Fruit fly (Drosophila melanogaster) whole organism, embryonic: ENCODE results near the gene CG33307.
A peak's percentile ranks its signal among the peaks of the same experiment; 100 is the strongest.

Experiments used
- B-H2 ChIP-seq: fragments of 200-800 bp; sonication (Bioruptor generic); optimal IDR thresholded peaks from 2 replicates; lab custom pipeline; 2018; ENCODE audit warnings: missing biosample characterization, mild to moderate bottlenecking, missing genetic modification characterization
- BtbVII ChIP-seq: fragments of 200-800 bp; sonication (Bioruptor generic); optimal IDR thresholded peaks from 3 replicates; lab custom pipeline; 2017; ENCODE audit warnings: missing biosample characterization, mild to moderate bottlenecking, missing genetic modification characterization
- C15 ChIP-seq: fragments of 200-800 bp; sonication (Bioruptor generic); IDR thresholded peaks from 3 replicates; pipeline ENCODE4 v1.3.6; 2022; ENCODE audit warnings: missing biosample characterization, missing genetic modification characterization
- CG12071 ChIP-seq: fragments of 200-800 bp; sonication (Bioruptor generic); optimal IDR thresholded peaks from 3 replicates; lab custom pipeline; 2018; ENCODE audit warnings: missing biosample characterization, mild to moderate bottlenecking, missing genetic modification characterization
- CG12769 ChIP-seq: fragments of 200-800 bp; sonication (Bioruptor generic); optimal IDR thresholded peaks from 2 replicates; lab custom pipeline; 2019; ENCODE audit warnings: missing biosample characterization, mild to moderate bottlenecking, missing genetic modification characterization, moderate library complexity
- CG13424 ChIP-seq: fragments of 200-800 bp; sonication (Bioruptor generic); optimal IDR thresholded peaks from 2 replicates; lab custom pipeline; 2019; ENCODE audit warnings: missing biosample characterization, mild to moderate bottlenecking, missing genetic modification characterization, moderate library complexity
- CG16863 ChIP-seq: fragments of 200-800 bp; sonication (Bioruptor generic); optimal IDR thresholded peaks from 3 replicates; lab custom pipeline; 2016; ENCODE audit warnings: missing biosample characterization, missing genetic modification characterization
- CG17568 ChIP-seq: fragments of 200-800 bp; sonication (Bioruptor generic); optimal IDR thresholded peaks from 2 replicates; lab custom pipeline; 2018; ENCODE audit warnings: missing biosample characterization, mild to moderate bottlenecking, missing genetic modification characterization, moderate library complexity
- CG2120 ChIP-seq: fragments of 200-800 bp; sonication (Bioruptor generic); optimal IDR thresholded peaks from 3 replicates; lab custom pipeline; 2016; ENCODE audit warnings: missing biosample characterization, missing genetic modification characterization
- CG2202 ChIP-seq: fragments of 200-800 bp; sonication (Bioruptor generic); optimal IDR thresholded peaks from 2 replicates; lab custom pipeline; 2018; ENCODE audit warnings: missing biosample characterization, mild to moderate bottlenecking, missing genetic modification characterization
- CG2712 ChIP-seq: fragments of 200-800 bp; optimal IDR thresholded peaks from 3 replicates; lab custom pipeline; 2019; ENCODE audit warnings: missing biosample characterization, mild to moderate bottlenecking, missing genetic modification characterization, moderate library complexity
- CG3407 ChIP-seq: fragments of 200-800 bp; sonication (Bioruptor generic); optimal IDR thresholded peaks from 2 replicates; lab custom pipeline; 2018; ENCODE audit warnings: missing biosample characterization, mild to moderate bottlenecking, missing genetic modification characterization
- CG8089 ChIP-seq: fragments of 200-800 bp; sonication (Bioruptor generic); optimal IDR thresholded peaks from 3 replicates; lab custom pipeline; 2016; ENCODE audit warnings: missing biosample characterization, missing genetic modification characterization
- CG8290 ChIP-seq, 3 experiments: fragments of 200-800 bp; sonication (Bioruptor generic); optimal IDR thresholded peaks; 2 replicates each; lab custom pipeline; 2016 to 2019; ENCODE audit warnings: missing biosample characterization in 3 of 3, missing genetic modification characterization in 3 of 3, mild to moderate bottlenecking in 2 of 3, moderate library complexity in 1 of 3
- CG9727 ChIP-seq: fragments of 200-800 bp; sonication (Bioruptor generic); optimal IDR thresholded peaks from 3 replicates; lab custom pipeline; 2017; ENCODE audit warnings: missing biosample characterization, mild to moderate bottlenecking, missing genetic modification characterization
- CG9817 ChIP-seq: fragments of 200-800 bp; sonication (Bioruptor generic); optimal IDR thresholded peaks from 2 replicates; lab custom pipeline; 2018; ENCODE audit warnings: missing biosample characterization, mild to moderate bottlenecking, missing genetic modification characterization, moderate library complexity
- CTCF ChIP-seq: fragments of 200-800 bp; sonication (Bioruptor generic); optimal IDR thresholded peaks from 2 replicates; lab custom pipeline; 2017; ENCODE audit warnings: missing biosample characterization, mild to moderate bottlenecking, missing genetic modification characterization, moderate library complexity
- Dek ChIP-seq: fragments of 200-800 bp; sonication (Bioruptor generic); optimal IDR thresholded peaks from 3 replicates; lab custom pipeline; 2019; ENCODE audit warnings: missing biosample characterization, mild to moderate bottlenecking, missing genetic modification characterization, moderate library complexity
- Fer1 ChIP-seq: fragments of 200-800 bp; sonication (Bioruptor generic); optimal IDR thresholded peaks from 2 replicates; lab custom pipeline; 2017; ENCODE audit warnings: missing biosample characterization, mild to moderate bottlenecking, missing genetic modification characterization
- Fer3 ChIP-seq: fragments of 200-800 bp; sonication (Bioruptor generic); optimal IDR thresholded peaks from 2 replicates; lab custom pipeline; 2018; ENCODE audit warnings: missing biosample characterization, mild to moderate bottlenecking, missing genetic modification characterization, moderate library complexity
- Gug ChIP-seq: fragments of 200-800 bp; sonication (Bioruptor generic); IDR thresholded peaks from 4 replicates; pipeline ENCODE4 v1.3.6; 2022; ENCODE audit warnings: missing biosample characterization, missing genetic modification characterization
- HLH4C ChIP-seq: fragments of 200-800 bp; sonication (Bioruptor generic); IDR thresholded peaks from 3 replicates; pipeline ENCODE4 v1.3.6; 2022; ENCODE audit warnings: missing biosample characterization, missing genetic modification characterization; ENCODE audit not compliant: partially characterized antibody
- Hr3 ChIP-seq: fragments of 200-800 bp; sonication (Bioruptor generic); optimal IDR thresholded peaks from 3 replicates; lab custom pipeline; 2016; ENCODE audit warnings: missing biosample characterization, missing genetic modification characterization
- Hr51 ChIP-seq, 2 experiments: fragments of 200-800 bp; sonication (Bioruptor generic); optimal IDR thresholded peaks; 2 replicates in 1 of 2; 3 replicates in 1 of 2; lab custom pipeline; 2016 to 2018; ENCODE audit warnings: missing biosample characterization in 2 of 2, missing genetic modification characterization in 2 of 2, mild to moderate bottlenecking in 1 of 2, moderate library complexity in 1 of 2
- MTF-1 ChIP-seq: fragments of 200-800 bp; sonication (Bioruptor generic); optimal IDR thresholded peaks from 2 replicates; lab custom pipeline; 2018; ENCODE audit warnings: missing biosample characterization, mild to moderate bottlenecking, missing genetic modification characterization, borderline replicate concordance
- Med ChIP-seq: fragments of 200-800 bp; sonication (Bioruptor generic); peaks from one replicate; lab custom pipeline; 2016; ENCODE audit warnings: missing biosample characterization, missing genetic modification characterization, mild to moderate bottlenecking, inconsistent platforms, moderate library complexity
- Myb ChIP-seq: fragments of 200-800 bp; sonication (Bioruptor generic); optimal IDR thresholded peaks from 2 replicates; lab custom pipeline; 2016; ENCODE audit warnings: missing biosample characterization, missing genetic modification characterization
- Spps ChIP-seq: fragments of 200-800 bp; sonication (Bioruptor generic); optimal IDR thresholded peaks from 2 replicates; lab custom pipeline; 2018; ENCODE audit warnings: missing biosample characterization, mild to moderate bottlenecking, missing genetic modification characterization
- abd-A ChIP-seq: fragments of 200-800 bp; sonication (Bioruptor generic); optimal IDR thresholded peaks from 3 replicates; lab custom pipeline; 2019; ENCODE audit warnings: missing biosample characterization, mild to moderate bottlenecking, missing genetic modification characterization, moderate library complexity
- ac ChIP-seq: fragments of 200-800 bp; sonication (Bioruptor generic); optimal IDR thresholded peaks from 3 replicates; lab custom pipeline; 2017; ENCODE audit warnings: missing biosample characterization, mild to moderate bottlenecking, missing genetic modification characterization
- bbx ChIP-seq: fragments of 200-800 bp; sonication (Bioruptor generic); IDR thresholded peaks from 2 replicates; pipeline ENCODE4 v1.3.6; 2022; ENCODE audit warnings: missing biosample characterization, missing genetic modification characterization; ENCODE audit not compliant: partially characterized antibody
- bsh ChIP-seq, 2 experiments: fragments of 200-800 bp; sonication (Bioruptor generic); optimal IDR thresholded peaks; 2 replicates each; lab custom pipeline; 2017 to 2018; ENCODE audit warnings: mild to moderate bottlenecking in 2 of 2, missing biosample characterization in 2 of 2, missing genetic modification characterization in 2 of 2, moderate library complexity in 1 of 2
- chinmo ChIP-seq: fragments of 200-800 bp; sonication (Bioruptor generic); IDR thresholded peaks from 4 replicates; pipeline ENCODE4 v1.3.6; 2022; ENCODE audit warnings: missing biosample characterization, missing genetic modification characterization; ENCODE audit not compliant: partially characterized antibody
- eyg ChIP-seq: fragments of 200-800 bp; sonication (Bioruptor generic); optimal IDR thresholded peaks from 3 replicates; lab custom pipeline; 2016; ENCODE audit warnings: missing biosample characterization, missing genetic modification characterization
- gsb-n ChIP-seq: fragments of 200-800 bp; sonication (Bioruptor generic); optimal IDR thresholded peaks from 3 replicates; lab custom pipeline; 2018; ENCODE audit warnings: missing biosample characterization, mild to moderate bottlenecking, missing genetic modification characterization
- h ChIP-seq: fragments of >200 bp; optimal IDR thresholded peaks from 2 replicates; lab custom pipeline; 2017
- insv ChIP-seq, 2 experiments: fragments of 200-800 bp; sonication (Bioruptor generic); optimal IDR thresholded peaks; 3 replicates each; lab custom pipeline; 2016 to 2018; ENCODE audit warnings: missing biosample characterization in 2 of 2, missing genetic modification characterization in 2 of 2
- lab ChIP-seq: fragments of 200-800 bp; sonication (Bioruptor generic); optimal IDR thresholded peaks from 3 replicates; lab custom pipeline; 2017; ENCODE audit warnings: missing biosample characterization, missing genetic modification characterization, mild to moderate bottlenecking, moderate library complexity, missing genetic modification reagents
- rib ChIP-seq: fragments of 200-800 bp; sonication (Bioruptor generic); IDR thresholded peaks from 2 replicates; pipeline ENCODE4 v1.3.6; 2022; ENCODE audit warnings: missing biosample characterization, missing genetic modification characterization
- sens ChIP-seq: fragments of 200-800 bp; sonication (Bioruptor generic); peaks from one replicate; lab custom pipeline; 2016; ENCODE audit warnings: missing biosample characterization, missing genetic modification characterization
- sim ChIP-seq: fragments of 200-800 bp; sonication (Bioruptor generic); IDR thresholded peaks from 2 replicates; pipeline ENCODE4 v1.3.6; 2022; ENCODE audit warnings: missing biosample characterization, missing genetic modification characterization
- sr ChIP-seq: fragments of 200-800 bp; sonication (Bioruptor generic); IDR thresholded peaks from 3 replicates; pipeline ENCODE4 v1.3.6; 2022; ENCODE audit warnings: missing biosample characterization, missing genetic modification characterization
- sug ChIP-seq: fragments of 200-800 bp; optimal IDR thresholded peaks from 2 replicates; lab custom pipeline; 2019; ENCODE audit warnings: missing biosample characterization, mild to moderate bottlenecking, missing genetic modification characterization, moderate library complexity
- tgo ChIP-seq: fragments of 200-800 bp; sonication (Bioruptor generic); IDR thresholded peaks from 3 replicates; pipeline ENCODE4 v1.3.6; 2022; ENCODE audit warnings: missing biosample characterization, missing genetic modification characterization
- tll ChIP-seq, 2 experiments: fragments of 200-800 bp in 1 of 2; fragments of >200 bp in 1 of 2; sonication (Bioruptor generic) in 1 of 2; optimal IDR thresholded peaks; 2 replicates each; lab custom pipeline; 2017 to 2019; ENCODE audit warnings: missing biosample characterization in 2 of 2, missing genetic modification characterization in 2 of 2, mild to moderate bottlenecking in 1 of 2, moderate library complexity in 1 of 2
- tup ChIP-seq: fragments of 200-800 bp; sonication (Bioruptor generic); optimal IDR thresholded peaks from 2 replicates; lab custom pipeline; 2016; ENCODE audit warnings: missing biosample characterization, mild to moderate bottlenecking, missing genetic modification characterization, moderate library complexity

The CG33307 gene

DNA sequence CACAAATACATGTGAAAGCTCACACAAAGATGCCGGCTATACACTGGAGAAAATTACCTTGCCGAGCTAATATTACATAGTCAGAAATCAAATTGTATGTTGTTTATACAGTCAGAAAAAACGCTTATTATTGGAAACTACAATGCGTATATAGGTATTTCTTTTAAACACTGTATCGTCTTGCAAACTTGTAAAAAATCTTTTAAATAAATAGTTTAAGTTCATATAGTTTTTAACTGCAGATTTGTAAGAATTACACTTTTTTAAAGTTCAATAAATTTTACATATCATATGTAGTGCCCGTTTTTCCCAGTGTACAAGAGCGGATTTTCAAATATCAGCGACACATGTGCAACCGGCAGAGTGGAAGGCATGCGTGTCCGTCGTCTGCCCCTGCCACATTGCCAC, 1.6 kb downstream of the CG33307 start (continued):
- TF ChIP-seq CTCF (peak; percentile 18), BtbVII (peak; percentile 63), Myb (GFP tag; lab: Kevin White, UChicago) (peak; percentile 39), CG17568 (GFP tag; lab: Kevin White, UChicago) (no peak), CG8089 (GFP tag; lab: Kevin White, UChicago) (peak; percentile 31), abd-A (tag; lab: Kevin White, UChicago) (no peak), CG12071 (GFP tag; lab: Kevin White, UChicago) (peak; percentile 44)

DNA sequence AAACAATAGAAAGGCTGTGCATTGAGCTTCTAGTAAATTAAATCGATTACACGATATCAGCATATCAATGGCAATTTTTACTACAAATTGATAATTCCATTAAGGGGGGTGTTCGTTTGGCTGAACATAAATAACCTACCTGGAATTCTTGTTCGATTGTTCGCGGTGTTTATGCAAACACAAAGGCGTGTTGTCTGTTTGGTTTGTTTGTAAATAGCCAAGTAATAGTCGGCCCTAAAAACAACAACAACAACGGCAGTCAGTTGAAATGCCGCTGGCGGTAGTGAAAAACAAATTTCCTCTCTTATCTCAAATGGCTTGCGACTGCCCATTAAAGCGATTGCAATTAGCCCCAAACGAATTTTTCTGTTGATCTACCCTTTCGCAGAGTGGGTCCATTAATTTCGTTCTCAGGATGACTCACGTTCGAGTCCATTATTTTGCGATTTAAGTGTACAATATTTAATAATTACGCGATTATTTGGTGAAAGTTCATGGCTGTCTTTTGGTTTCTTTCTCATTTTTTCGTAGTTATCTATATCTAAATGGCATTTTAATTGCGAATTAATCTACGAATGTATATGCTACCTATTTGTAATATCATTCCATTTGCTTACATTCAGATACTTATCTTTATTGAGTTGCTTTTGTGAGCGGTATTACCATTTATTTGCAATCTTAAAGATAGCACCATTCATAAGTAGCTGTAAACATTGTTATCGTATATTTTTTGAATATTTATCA, 2.5 kb downstream of the CG33307 start:
- TF ChIP-seq sim (0 out of 2 replicates have a peak, but pooled peaks have one; percentile 35), lab (GFP tag; lab: Kevin White, UChicago) (peak; percentile 67), CG2712 (tag; lab: Kevin White, UChicago) (peak; percentile 13), CG9817 (tag; lab: Kevin White, UChicago) (peak; percentile 18), h (lab: Kevin White, UChicago) (no peak), CG13424 (peak; percentile 22), Gug (GFP tag; lab: Robert Waterston, UW) (peak; percentile 22; the same call in 1 of the 4 replicates), Hr3 (peak; percentile 27), CG9727 (peak; percentile 33), rib (GFP tag; lab: Robert Waterston, UW) (no peak), chinmo (peak; percentile 72; the same call in 2 of the 4 replicates), CG2120 (GFP tag; lab: Kevin White, UChicago) (peak; percentile 35), sr (0 out of 3 replicates have a peak, but pooled peaks have one; percentile 20), ac (peak; percentile 18), C15 (GFP tag; lab: Robert Waterston, UW) (no peak), bsh (GFP tag; optimal IDR thresholded peaks at IDR 0.05; lab: Kevin White, UChicago) (peak in 1 of 2 experiments; percentile 31), CG16863 (GFP tag; lab: Kevin White, UChicago) (peak; percentile 15), sens (GFP tag; lab: Kevin White, UChicago) (peak; percentile 84), tgo (GFP tag; lab: Robert Waterston, UW) (0 out of 3 replicates have a peak, but pooled peaks have one; percentile 14), eyg (GFP tag; lab: Kevin White, UChicago) (no peak), gsb-n (tag; lab: Kevin White, UChicago) (peak; percentile 33), CG12769 (tag; lab: Kevin White, UChicago) (peak; percentile 3), insv (GFP tag; optimal IDR thresholded peaks at IDR 0.05; lab: Kevin White, UChicago) (no peak), CG2202 (tag; lab: Kevin White, UChicago) (peak; percentile 36), CG8089 (GFP tag; lab: Kevin White, UChicago) (peak; percentile 9), sug (tag; lab: Kevin White, UChicago) (peak; percentile 41), B-H2 (GFP tag; lab: Kevin White, UChicago) (no peak), CG8290 (GFP tag; optimal IDR thresholded peaks at IDR 0.05; lab: Kevin White, UChicago) (peak; percentile 14), CG8290 (tag; optimal IDR thresholded peaks at IDR 0.05; lab: Kevin White, UChicago) (peak in 1 of 2 experiments; percentile 55), tll (GFP tag; optimal IDR thresholded peaks at IDR 0.05; lab: Kevin White, UChicago) (peak in 1 of 2 experiments; percentile 35), tup (no peak), CG3407 (GFP tag; lab: Kevin White, UChicago) (peak; percentile 34), Dek (peak; percentile 27), HLH4C (no peak), Spps (tag; lab: Kevin White, UChicago) (no peak), Hr51 (GFP tag; optimal IDR thresholded peaks at IDR 0.05; lab: Kevin White, UChicago) (peak in 1 of 2 experiments; percentile 43), MTF-1 (peak; percentile 5), Fer3 (tag; lab: Kevin White, UChicago) (peak; percentile 8), Fer1 (GFP tag; lab: Kevin White, UChicago) (peak; percentile 39), Med (GFP tag; lab: Kevin White, UChicago) (peak; percentile 77), bbx (no peak)
